Fruit fly (Drosophila melanogaster) whole organism, embryonic: ENCODE results near the gene CG14669.
A peak's percentile ranks its signal among the peaks of the same experiment; 100 is the strongest.

ENCODE experiments used
- Aef1 ChIP-seq: fragments of 200-800 bp; sonication (Bioruptor generic); IDR thresholded peaks from 3 replicates; pipeline ENCODE4 v1.3.6; 2022; ENCODE audit warnings: missing biosample characterization, missing genetic modification characterization
- Bdp1 ChIP-seq: fragments of 200-800 bp; sonication (Bioruptor generic); optimal IDR thresholded peaks from 3 replicates; lab custom pipeline; 2016; ENCODE audit warnings: missing biosample characterization, missing genetic modification characterization
- CG11085 ChIP-seq: fragments of 200-800 bp; sonication (Bioruptor generic); IDR thresholded peaks from 2 replicates; pipeline ENCODE4 v1.3.6; 2022; ENCODE audit warnings: missing biosample characterization, missing genetic modification characterization
- CG15011 ChIP-seq: fragments of 200-800 bp; sonication (Bioruptor generic); optimal IDR thresholded peaks from 3 replicates; lab custom pipeline; 2018; ENCODE audit warnings: missing biosample characterization, mild to moderate bottlenecking, missing genetic modification characterization
- CG15269 ChIP-seq: fragments of 200-800 bp; sonication (Bioruptor generic); optimal IDR thresholded peaks from 2 replicates; lab custom pipeline; 2018; ENCODE audit warnings: missing biosample characterization, mild to moderate bottlenecking, missing genetic modification characterization, moderate library complexity
- CG15514 ChIP-seq: fragments of 200-800 bp; sonication (Bioruptor generic); optimal IDR thresholded peaks from 3 replicates; lab custom pipeline; 2017; ENCODE audit warnings: missing biosample characterization, missing genetic modification characterization, mild to moderate bottlenecking, moderate library complexity, missing genetic modification reagents
- CG1647 ChIP-seq: fragments of 200-800 bp; sonication (Bioruptor generic); optimal IDR thresholded peaks from 3 replicates; lab custom pipeline; 2016; ENCODE audit warnings: missing biosample characterization, missing genetic modification characterization
- CG17829 ChIP-seq: fragments of 200-800 bp; optimal IDR thresholded peaks from 2 replicates; lab custom pipeline; 2019; ENCODE audit warnings: missing biosample characterization, mild to moderate bottlenecking, missing genetic modification characterization, moderate library complexity
- CG1792 ChIP-seq: fragments of 200-800 bp; sonication (Bioruptor generic); optimal IDR thresholded peaks from 2 replicates; lab custom pipeline; 2016; ENCODE audit warnings: missing biosample characterization, missing genetic modification characterization
- CG30403 ChIP-seq: fragments of 200-800 bp; sonication (Bioruptor generic); optimal IDR thresholded peaks from 3 replicates; lab custom pipeline; 2016; ENCODE audit warnings: missing biosample characterization, missing genetic modification characterization
- CG30431 ChIP-seq: fragments of 200-800 bp; sonication (Bioruptor generic); optimal IDR thresholded peaks from 2 replicates; lab custom pipeline; 2017; ENCODE audit warnings: missing biosample characterization, missing genetic modification characterization
- CG4854 ChIP-seq: fragments of 200-800 bp; sonication (Bioruptor generic); optimal IDR thresholded peaks from 2 replicates; lab custom pipeline; 2016; ENCODE audit warnings: missing biosample characterization, missing genetic modification characterization, inconsistent platforms
- CG6854 ChIP-seq: fragments of 200-800 bp; sonication (Bioruptor generic); optimal IDR thresholded peaks from 3 replicates; lab custom pipeline; 2017; ENCODE audit warnings: missing biosample characterization, mild to moderate bottlenecking, missing genetic modification characterization
- CG7271 ChIP-seq: fragments of 200-800 bp; sonication (Bioruptor generic); optimal IDR thresholded peaks from 2 replicates; lab custom pipeline; 2018; ENCODE audit warnings: missing biosample characterization, mild to moderate bottlenecking, missing genetic modification characterization, moderate library complexity
- CG7357 ChIP-seq: fragments of 200-800 bp; sonication (Bioruptor generic); IDR thresholded peaks from 3 replicates; pipeline ENCODE4 v1.3.6; 2022; ENCODE audit warnings: missing biosample characterization, missing genetic modification characterization
- Deaf1 ChIP-seq: fragments of 200-800 bp; optimal IDR thresholded peaks from 3 replicates; lab custom pipeline; 2019; ENCODE audit warnings: missing biosample characterization, mild to moderate bottlenecking, missing genetic modification characterization, moderate library complexity
- Dip3 ChIP-seq: fragments of 200-800 bp; sonication (Bioruptor generic); optimal IDR thresholded peaks from 3 replicates; lab custom pipeline; 2016; ENCODE audit warnings: missing biosample characterization, missing genetic modification characterization
- Ets97D ChIP-seq: fragments of 200-800 bp; sonication (Bioruptor generic); optimal IDR thresholded peaks from 3 replicates; lab custom pipeline; 2016; ENCODE audit warnings: missing biosample characterization, missing genetic modification characterization
- Fer1 ChIP-seq: fragments of 200-800 bp; sonication (Bioruptor generic); optimal IDR thresholded peaks from 2 replicates; lab custom pipeline; 2017; ENCODE audit warnings: missing biosample characterization, mild to moderate bottlenecking, missing genetic modification characterization
- Gug ChIP-seq: fragments of 200-800 bp; sonication (Bioruptor generic); IDR thresholded peaks from 4 replicates; pipeline ENCODE4 v1.3.6; 2022; ENCODE audit warnings: missing biosample characterization, missing genetic modification characterization
- Hr78 ChIP-seq, 2 experiments: fragments of 200-800 bp in 1 of 2; fragments of >200 bp in 1 of 2; sonication (Bioruptor generic) in 1 of 2; optimal IDR thresholded peaks; 2 replicates each; lab custom pipeline; 2017 to 2019; ENCODE audit warnings: missing biosample characterization in 2 of 2, missing genetic modification characterization in 2 of 2, mild to moderate bottlenecking in 1 of 2, moderate library complexity in 1 of 2
- Mad ChIP-seq: fragments of 200-800 bp; sonication (Bioruptor generic); optimal IDR thresholded peaks from 2 replicates; lab custom pipeline; 2016; ENCODE audit warnings: missing biosample characterization, missing genetic modification characterization
- NC2β ChIP-seq: fragments of 200-800 bp; sonication (Bioruptor generic); optimal IDR thresholded peaks from 2 replicates; lab custom pipeline; 2016; ENCODE audit warnings: missing biosample characterization, missing genetic modification characterization
- Neu2 ChIP-seq: fragments of 200-800 bp; sonication (Bioruptor generic); optimal IDR thresholded peaks from 3 replicates; lab custom pipeline; 2016; ENCODE audit warnings: missing biosample characterization, missing genetic modification characterization, borderline replicate concordance
- NfI ChIP-seq: fragments of 200-800 bp; sonication (Bioruptor generic); optimal IDR thresholded peaks from 3 replicates; lab custom pipeline; 2018; ENCODE audit warnings: missing biosample characterization, mild to moderate bottlenecking, missing genetic modification characterization, moderate library complexity
- Rx ChIP-seq: fragments of 200-800 bp; sonication (Bioruptor generic); IDR thresholded peaks from 2 replicates; pipeline ENCODE4 v1.3.6; 2022; ENCODE audit warnings: missing biosample characterization, missing genetic modification characterization
- Sin3A ChIP-seq: fragments of >200 bp; optimal IDR thresholded peaks from 2 replicates; lab custom pipeline; 2018
- Sox100B ChIP-seq: fragments of 200-800 bp; sonication (Bioruptor generic); optimal IDR thresholded peaks from 3 replicates; lab custom pipeline; 2018; ENCODE audit warnings: missing biosample characterization, mild to moderate bottlenecking, missing genetic modification characterization
- Sox102F ChIP-seq: fragments of 200-800 bp; sonication (Bioruptor generic); optimal IDR thresholded peaks from 2 replicates; lab custom pipeline; 2018; ENCODE audit warnings: missing biosample characterization, mild to moderate bottlenecking, missing genetic modification characterization, moderate library complexity
- Stat92E ChIP-seq, 3 experiments: fragments of >200 bp in 2 of 3; fragments of 200-800 bp in 1 of 3; sonication (Bioruptor generic) in 1 of 3; optimal IDR thresholded peaks; 2 replicates each; lab custom pipeline; 2017 to 2019; ENCODE audit warnings: missing biosample characterization in 3 of 3, missing genetic modification characterization in 3 of 3, mild to moderate bottlenecking in 1 of 3, moderate library complexity in 1 of 3
- chinmo ChIP-seq: fragments of 200-800 bp; sonication (Bioruptor generic); IDR thresholded peaks from 4 replicates; pipeline ENCODE4 v1.3.6; 2022; ENCODE audit warnings: missing biosample characterization, missing genetic modification characterization; ENCODE audit not compliant: partially characterized antibody
- esg ChIP-seq: fragments of 200-800 bp; sonication (Bioruptor generic); conservative IDR thresholded peaks from 2 replicates; pipeline ENCODE4 v1.3.6; 2022; ENCODE audit warnings: missing biosample characterization, missing genetic modification characterization
- exex ChIP-seq: fragments of 200-800 bp; sonication (Bioruptor generic); optimal IDR thresholded peaks from 4 replicates; lab custom pipeline; 2018; ENCODE audit warnings: missing biosample characterization, mild to moderate bottlenecking, missing genetic modification characterization, moderate library complexity
- gce ChIP-seq: fragments of 200-800 bp; sonication (Bioruptor generic); IDR thresholded peaks from 3 replicates; pipeline ENCODE4 v1.3.6; 2022; ENCODE audit warnings: missing biosample characterization, missing genetic modification characterization
- gcm ChIP-seq: fragments of 200-800 bp; sonication (Bioruptor generic); optimal IDR thresholded peaks from 2 replicates; lab custom pipeline; 2019; ENCODE audit warnings: missing biosample characterization, mild to moderate bottlenecking, missing genetic modification characterization, moderate library complexity
- gcm2 ChIP-seq: fragments of 200-800 bp; sonication (Bioruptor generic); optimal IDR thresholded peaks from 2 replicates; lab custom pipeline; 2016; ENCODE audit warnings: missing biosample characterization, missing genetic modification characterization
- klu ChIP-seq: fragments of 200-800 bp; sonication (Bioruptor generic); IDR thresholded peaks from 2 replicates; pipeline ENCODE4 v1.3.6; 2022; ENCODE audit warnings: missing biosample characterization, missing genetic modification characterization
- kni ChIP-seq: fragments of 200-800 bp; sonication (Bioruptor generic); optimal IDR thresholded peaks from 3 replicates; lab custom pipeline; 2017; ENCODE audit warnings: mild to moderate bottlenecking, missing biosample characterization, missing genetic modification reagents, missing genetic modification characterization
- nerfin-2 ChIP-seq: fragments of 200-800 bp; sonication (Bioruptor generic); IDR thresholded peaks from 2 replicates; pipeline ENCODE4 v1.3.6; 2022; ENCODE audit warnings: missing biosample characterization, missing genetic modification characterization; ENCODE audit not compliant: partially characterized antibody
- nmo ChIP-seq: fragments of 200-800 bp; sonication (Bioruptor generic); optimal IDR thresholded peaks from 2 replicates; lab custom pipeline; 2018; ENCODE audit warnings: missing biosample characterization, mild to moderate bottlenecking, missing genetic modification characterization, moderate library complexity
- oc ChIP-seq: fragments of 200-800 bp; sonication (Bioruptor generic); optimal IDR thresholded peaks from 2 replicates; lab custom pipeline; 2018; ENCODE audit warnings: missing biosample characterization, mild to moderate bottlenecking, missing genetic modification characterization, moderate library complexity
- pan ChIP-seq, 4 experiments: fragments of >200 bp in 3 of 4; fragments of 200-800 bp in 1 of 4; sonication (Bioruptor generic) in 1 of 4; optimal IDR thresholded peaks in 3 of 4; IDR thresholded peaks in 1 of 4; 2 replicates each; pipeline versions ENCODE4 v1.3.6 to Lab custom; 2017 to 2022; ENCODE audit warnings: missing biosample characterization in 2 of 4, missing genetic modification characterization in 2 of 4, mixed read lengths in 1 of 4
- ranshi ChIP-seq: fragments of 200-800 bp; sonication (Bioruptor generic); IDR thresholded peaks from 2 replicates; pipeline ENCODE4 v1.3.6; 2022; ENCODE audit warnings: missing biosample characterization, missing genetic modification characterization
- slbo ChIP-seq: fragments of 200-800 bp; sonication (Bioruptor generic); IDR thresholded peaks from 2 replicates; pipeline ENCODE4 v1.3.6; 2022; ENCODE audit warnings: missing biosample characterization, missing genetic modification characterization
- tap ChIP-seq: fragments of 200-800 bp; optimal IDR thresholded peaks from 3 replicates; lab custom pipeline; 2019; ENCODE audit warnings: missing biosample characterization, mild to moderate bottlenecking, missing genetic modification characterization, moderate library complexity
- tin ChIP-seq: fragments of 200-800 bp; sonication (Bioruptor generic); optimal IDR thresholded peaks from 3 replicates; lab custom pipeline; 2016; ENCODE audit warnings: missing biosample characterization, missing genetic modification characterization
- ttk ChIP-seq: fragments of 200-800 bp; sonication (Bioruptor generic); IDR thresholded peaks from 2 replicates; pipeline ENCODE4 v2.1.2; 2022; ENCODE audit warnings: missing biosample characterization, missing genetic modification characterization
- vvl ChIP-seq: fragments of 200-800 bp; sonication (Bioruptor generic); IDR thresholded peaks from 2 replicates; pipeline ENCODE4 v1.3.6; 2022; ENCODE audit warnings: missing biosample characterization, missing genetic modification characterization
- zen ChIP-seq: fragments of 200-800 bp; sonication (Bioruptor generic); optimal IDR thresholded peaks from 3 replicates; lab custom pipeline; 2018; ENCODE audit warnings: missing biosample characterization, mild to moderate bottlenecking, missing genetic modification characterization, moderate library complexity

The CG14669 gene

dm6 chr3R:5387996-5388395 is 26.3 kb upstream of the CG14669 start (continued):
- TF ChIP-seq CG15514, result no peak
- TF ChIP-seq CG30431, result no peak
- no peak for TF ChIP-seq Stat92E (GFP tag; optimal IDR thresholded peaks at IDR 0.05; lab: Kevin White, UChicago)
- TF ChIP-seq Bdp1 (GFP tag; lab: Kevin White, UChicago), result peak; percentile 93
- no peak for TF ChIP-seq zen (tag; lab: Kevin White, UChicago)
- 0 out of 2 replicates have a peak, but pooled peaks have one; percentile 21 for TF ChIP-seq nerfin-2 (GFP tag; lab: Robert Waterston, UW)
- TF ChIP-seq Ets97D, result no peak
- no peak for TF ChIP-seq tin (GFP tag; lab: Kevin White, UChicago)
- no peak for TF ChIP-seq klu (GFP tag; lab: Robert Waterston, UW)
- 0 out of 4 replicates have a peak, but pooled peaks have one; percentile 77 for TF ChIP-seq chinmo (GFP tag; lab: Robert Waterston, UW)
- no peak for TF ChIP-seq NfI
- no peak for TF ChIP-seq Dip3 (GFP tag; lab: Kevin White, UChicago)
- no peak for TF ChIP-seq CG1647
- TF ChIP-seq CG7271 (tag; lab: Kevin White, UChicago), result no peak
- no peak for TF ChIP-seq gcm
- no peak for TF ChIP-seq Gug (GFP tag; lab: Robert Waterston, UW)
- no peak for TF ChIP-seq Neu2 (GFP tag; lab: Kevin White, UChicago)

- TF ChIP-seq gcm2 (GFP tag; lab: Kevin White, UChicago), result no peak
- no peak for TF ChIP-seq CG30403 (GFP tag; lab: Kevin White, UChicago)
- no peak for TF ChIP-seq CG7357 (GFP tag; lab: Robert Waterston, UW)
- no peak for TF ChIP-seq CG6854 (GFP tag; lab: Kevin White, UChicago)
- TF ChIP-seq Sox100B (GFP tag; lab: Kevin White, UChicago), result no peak
- no peak for TF ChIP-seq Fer1
- no peak for TF ChIP-seq Sin3A (lab: Kevin White, UChicago)
- TF ChIP-seq CG4854, result no peak
- TF ChIP-seq CG15011 (GFP tag; lab: Kevin White, UChicago), result no peak
- TF ChIP-seq exex (tag; lab: Kevin White, UChicago), result no peak
- no peak for TF ChIP-seq ttk
- no peak for TF ChIP-seq Rx
- TF ChIP-seq CG15269, result no peak
- no peak for TF ChIP-seq Sox102F (GFP tag; lab: Kevin White, UChicago)
- TF ChIP-seq Neu2 (GFP tag; lab: Kevin White, UChicago), result no peak
- TF ChIP-seq tap, result no peak
- TF ChIP-seq Deaf1 (tag; lab: Kevin White, UChicago), result no peak
- TF ChIP-seq oc (tag; lab: Kevin White, UChicago), result peak; percentile 2
- no peak for TF ChIP-seq nmo (GFP tag; lab: Kevin White, UChicago)
- TF ChIP-seq esg (GFP tag; lab: Robert Waterston, UW), result no peak
- no peak for TF ChIP-seq NC2β (GFP tag; lab: Kevin White, UChicago)
- TF ChIP-seq ranshi, result no peak
- peak; percentile 62 for TF ChIP-seq kni (GFP tag; lab: Kevin White, UChicago)
- no peak for TF ChIP-seq slbo (GFP tag; lab: Robert Waterston, UW)
- TF ChIP-seq Mad (GFP tag; lab: Kevin White, UChicago), result no peak
- TF ChIP-seq Aef1, result no peak
- TF ChIP-seq CG1792 (GFP tag; lab: Kevin White, UChicago), result no peak
- TF ChIP-seq vvl, result peak; percentile 15; the same call in 1 of the 2 replicates
- TF ChIP-seq chinmo (GFP tag; lab: Robert Waterston, UW), result 0 out of 4 replicates have a peak, but pooled peaks have one; percentile 43
- no peak for TF ChIP-seq pan (optimal IDR thresholded peaks at IDR 0.05; lab: Kevin White, UChicago)
- TF ChIP-seq pan (GFP tag; optimal IDR thresholded peaks at IDR 0.05 in 1 of 2, IDR thresholded peaks at IDR 0.05 in 1 of 2), result no peak
- TF ChIP-seq gce, result no peak
- TF ChIP-seq Hr78 (GFP tag; optimal IDR thresholded peaks at IDR 0.05; lab: Kevin White, UChicago), result peak in 1 of 2 experiments; percentile 76
- TF ChIP-seq CG11085 (GFP tag; lab: Robert Waterston, UW), result no peak
- TF ChIP-seq CG17829 (tag; lab: Kevin White, UChicago), result no peak
These were observed 25.3 kb upstream of the CG14669 start for dm6 chr3R:5389034-5389433.
